Fruit fly (Drosophila melanogaster) whole organism, adult: ENCODE measurements around the gene CG13998.
A peak's percentile ranks its signal among the peaks of the same experiment; 100 is the strongest.

Experiments
- CG11617 ChIP-seq: fragments of 200-800 bp; sonication (Bioruptor generic); optimal IDR thresholded peaks from 2 replicates; lab custom pipeline; 2017; ENCODE audit warnings: mild to moderate bottlenecking, missing biosample characterization, missing genetic modification reagents, missing genetic modification characterization
- CG12768 ChIP-seq: fragments of 200-800 bp; sonication (Bioruptor generic); optimal IDR thresholded peaks from 2 replicates; lab custom pipeline; 2017; ENCODE audit warnings: missing biosample characterization, missing genetic modification characterization, mild to moderate bottlenecking, moderate library complexity, missing genetic modification reagents
- CG14711 ChIP-seq: fragments of 200-800 bp; sonication (Bioruptor generic); optimal IDR thresholded peaks from 2 replicates; lab custom pipeline; 2018; ENCODE audit warnings: missing biosample characterization, mild to moderate bottlenecking, missing genetic modification characterization, moderate library complexity
- CG1620 ChIP-seq: fragments of 200-800 bp; sonication (Bioruptor generic); optimal IDR thresholded peaks from 2 replicates; lab custom pipeline; 2016; ENCODE audit warnings: missing biosample characterization, missing genetic modification characterization
- CG33017 ChIP-seq: fragments of 200-800 bp; sonication (Bioruptor generic); optimal IDR thresholded peaks from 2 replicates; lab custom pipeline; 2018; ENCODE audit warnings: missing biosample characterization, mild to moderate bottlenecking, missing genetic modification characterization, moderate library complexity
- CG5204 ChIP-seq: fragments of 200-800 bp; sonication (Bioruptor generic); optimal IDR thresholded peaks from 2 replicates; lab custom pipeline; 2016; ENCODE audit warnings: missing biosample characterization, missing genetic modification characterization
- CG7045 ChIP-seq: fragments of 200-800 bp; sonication (Bioruptor generic); optimal IDR thresholded peaks from 2 replicates; lab custom pipeline; 2017; ENCODE audit warnings: missing biosample characterization, mild to moderate bottlenecking, missing genetic modification characterization
- CG7101 ChIP-seq: fragments of 200-800 bp; sonication (Bioruptor generic); optimal IDR thresholded peaks from 2 replicates; lab custom pipeline; 2018; ENCODE audit warnings: missing biosample characterization, mild to moderate bottlenecking, missing genetic modification characterization, moderate library complexity
- Clk ChIP-seq: fragments of 200-800 bp; sonication (Bioruptor generic); optimal IDR thresholded peaks from 2 replicates; lab custom pipeline; 2017; ENCODE audit warnings: missing biosample characterization, missing genetic modification characterization
- Crg-1 ChIP-seq: fragments of 200-800 bp; sonication (Bioruptor generic); optimal IDR thresholded peaks from 2 replicates; lab custom pipeline; 2016; ENCODE audit warnings: missing biosample characterization, missing genetic modification characterization
- Hr96 ChIP-seq: fragments of 200-800 bp; sonication (Bioruptor generic); optimal IDR thresholded peaks from 2 replicates; lab custom pipeline; 2016; ENCODE audit warnings: missing biosample characterization, missing genetic modification characterization
- Mnt ChIP-seq: fragments of 200-800 bp; sonication (Bioruptor generic); optimal IDR thresholded peaks from 2 replicates; lab custom pipeline; 2016; ENCODE audit warnings: missing biosample characterization, mild to moderate bottlenecking, missing genetic modification characterization
- bab1 ChIP-seq: fragments of 200-800 bp; sonication (Bioruptor generic); optimal IDR thresholded peaks from 3 replicates; lab custom pipeline; 2019; ENCODE audit warnings: missing biosample characterization, mild to moderate bottlenecking, missing genetic modification characterization, moderate library complexity
- cic ChIP-seq: fragments of 200-800 bp; sonication (Bioruptor generic); optimal IDR thresholded peaks from 2 replicates; lab custom pipeline; 2017; ENCODE audit warnings: missing biosample characterization, mild to moderate bottlenecking, missing genetic modification characterization, moderate library complexity
- cnc ChIP-seq, 2 experiments: fragments of >200 bp; optimal IDR thresholded peaks; 2 replicates each; lab custom pipeline; 2017
- kay ChIP-seq: fragments of 200-800 bp; sonication (Bioruptor generic); peaks from one replicate; lab custom pipeline; 2016; ENCODE audit warnings: missing biosample characterization, missing genetic modification characterization, borderline replicate concordance
- ovo ChIP-seq: fragments of 200-800 bp; sonication (Bioruptor generic); optimal IDR thresholded peaks from 2 replicates; lab custom pipeline; 2016; ENCODE audit warnings: missing biosample characterization, missing genetic modification characterization
- pad ChIP-seq: fragments of 200-800 bp; sonication (Bioruptor generic); optimal IDR thresholded peaks from 3 replicates; lab custom pipeline; 2017; ENCODE audit warnings: missing biosample characterization, missing genetic modification characterization, mild to moderate bottlenecking, moderate library complexity, missing genetic modification reagents
- tj ChIP-seq: fragments of 200-800 bp; sonication (Bioruptor generic); optimal IDR thresholded peaks from 3 replicates; lab custom pipeline; 2017; ENCODE audit warnings: missing biosample characterization, mild to moderate bottlenecking, missing genetic modification characterization, moderate library complexity
- toe ChIP-seq: fragments of 200-800 bp; sonication (Bioruptor generic); optimal IDR thresholded peaks from 2 replicates; lab custom pipeline; 2016; ENCODE audit warnings: missing biosample characterization, missing genetic modification characterization

Gene CG13998

dm6 chr2L:5988115-5989092, 31.8 kb upstream of the CG13998 start:
- no peak for TF ChIP-seq bab1 (GFP tag; lab: Kevin White, UChicago)
- TF ChIP-seq cnc (optimal IDR thresholded peaks at IDR 0.05; lab: Kevin White, UChicago): no peak
- TF ChIP-seq CG1620 (GFP tag; lab: Kevin White, UChicago): no peak
- TF ChIP-seq CG5204: no peak
- no peak for TF ChIP-seq ovo (GFP tag; lab: Kevin White, UChicago)
- TF ChIP-seq kay (GFP tag; lab: Kevin White, UChicago): no peak
- no peak for TF ChIP-seq Clk (GFP tag; lab: Kevin White, UChicago)
- no peak for TF ChIP-seq toe (GFP tag; lab: Kevin White, UChicago)
- TF ChIP-seq CG7045 (GFP tag; lab: Kevin White, UChicago): no peak
- TF ChIP-seq pad (GFP tag; lab: Kevin White, UChicago): no peak

- peak; percentile 18 for TF ChIP-seq CG12768 (GFP tag; lab: Kevin White, UChicago)
- TF ChIP-seq ovo (GFP tag; lab: Kevin White, UChicago): no peak
- peak; percentile 25 for TF ChIP-seq bab1 (GFP tag; lab: Kevin White, UChicago)
- TF ChIP-seq tj: no peak
- TF ChIP-seq CG14711 (tag; lab: Kevin White, UChicago): no peak
- peak; percentile 86 for TF ChIP-seq cic (GFP tag; lab: Kevin White, UChicago)
Observed at dm6 chr2L:5986940-5987339, 30.3 kb upstream of the CG13998 start.

- TF ChIP-seq ovo (GFP tag; lab: Kevin White, UChicago) (no peak), Crg-1 (GFP tag; lab: Kevin White, UChicago) (no peak), Mnt (peak; percentile 45), CG33017 (tag; lab: Kevin White, UChicago) (no peak), pad (GFP tag; lab: Kevin White, UChicago) (no peak), tj (peak; percentile 20), CG1620 (GFP tag; lab: Kevin White, UChicago) (peak; percentile 57), CG11617 (GFP tag; lab: Kevin White, UChicago) (peak; percentile 26), toe (GFP tag; lab: Kevin White, UChicago) (no peak), CG7101 (tag; lab: Kevin White, UChicago) (peak; percentile 50), CG5204 (no peak), Clk (GFP tag; lab: Kevin White, UChicago) (peak; percentile 35), CG14711 (tag; lab: Kevin White, UChicago) (peak; percentile 24), Hr96 (GFP tag; lab: Kevin White, UChicago) (peak; percentile 36), CG12768 (GFP tag; lab: Kevin White, UChicago) (peak; percentile 3), cnc (optimal IDR thresholded peaks at IDR 0.05; lab: Kevin White, UChicago) (no peak), cic (GFP tag; lab: Kevin White, UChicago) (peak; percentile 17), bab1 (GFP tag; lab: Kevin White, UChicago) (peak; percentile 61), CG7045 (GFP tag; lab: Kevin White, UChicago) (no peak), kay (GFP tag; lab: Kevin White, UChicago) (no peak)
Observed at dm6 chr2L:5986094-5986493, 29.5 kb upstream of the CG13998 start, which contains the start of gene ifc. Gene ifc, plus strand, starts transcription at chr2L:5986348.

- TF ChIP-seq Crg-1 (GFP tag; lab: Kevin White, UChicago) (no peak), CG5204 (no peak), tj (peak; percentile 87), Mnt (no peak)
Observed at dm6 chr2L:5983236-5983635, 26.6 kb upstream of the CG13998 start.

dm6 chr2L:5982334-5982987, 25.8 kb upstream of the CG13998 start:
- TF ChIP-seq CG33017 (tag; lab: Kevin White, UChicago) (no peak), cnc (optimal IDR thresholded peaks at IDR 0.05; lab: Kevin White, UChicago) (no peak), Mnt (peak; percentile 52), ovo (GFP tag; lab: Kevin White, UChicago) (peak; percentile 85), kay (GFP tag; lab: Kevin White, UChicago) (no peak), tj (peak; percentile 9), Clk (GFP tag; lab: Kevin White, UChicago) (peak; percentile 64), CG1620 (GFP tag; lab: Kevin White, UChicago) (peak; percentile 87), CG7045 (GFP tag; lab: Kevin White, UChicago) (peak; percentile 40), CG11617 (GFP tag; lab: Kevin White, UChicago) (peak; percentile 46), CG14711 (tag; lab: Kevin White, UChicago) (peak; percentile 38), CG7101 (tag; lab: Kevin White, UChicago) (peak; percentile 57), Hr96 (GFP tag; lab: Kevin White, UChicago) (peak; percentile 82), toe (GFP tag; lab: Kevin White, UChicago) (peak; percentile 36), pad (GFP tag; lab: Kevin White, UChicago) (peak; percentile 93), bab1 (GFP tag; lab: Kevin White, UChicago) (peak; percentile 40), cic (GFP tag; lab: Kevin White, UChicago) (peak; percentile 80), CG5204 (peak; percentile 60), Crg-1 (GFP tag; lab: Kevin White, UChicago) (peak; percentile 76), CG12768 (GFP tag; lab: Kevin White, UChicago) (no peak)
